Fruit fly (Drosophila melanogaster) whole organism, prepupa: ENCODE measurements around the gene CG1113.

Source experiments
- CG4318 ChIP-seq: fragments of 200-800 bp; sonication (Bioruptor generic); optimal IDR thresholded peaks from 3 replicates; lab custom pipeline; 2017; ENCODE audit warnings: missing biosample characterization, mild to moderate bottlenecking, missing genetic modification characterization
- CG7368 ChIP-seq: fragments of 200-800 bp; sonication (Bioruptor generic); optimal IDR thresholded peaks from 3 replicates; lab custom pipeline; 2016; ENCODE audit warnings: missing biosample characterization, missing genetic modification characterization
- Ets96B ChIP-seq: fragments of 200-800 bp; optimal IDR thresholded peaks from 2 replicates; lab custom pipeline; 2019; ENCODE audit warnings: missing biosample characterization, mild to moderate bottlenecking, missing genetic modification characterization, moderate library complexity
- OdsH ChIP-seq: fragments of 200-800 bp; sonication (Bioruptor generic); optimal IDR thresholded peaks from 3 replicates; lab custom pipeline; 2016; ENCODE audit warnings: missing biosample characterization, missing genetic modification characterization
- esn ChIP-seq: fragments of 200-800 bp; sonication (Bioruptor generic); optimal IDR thresholded peaks from 2 replicates; lab custom pipeline; 2016; ENCODE audit warnings: missing biosample characterization, mild to moderate bottlenecking, missing genetic modification characterization, moderate library complexity
- fkh ChIP-seq: fragments of 200-800 bp; sonication (Bioruptor generic); optimal IDR thresholded peaks from 3 replicates; lab custom pipeline; 2017; ENCODE audit warnings: missing biosample characterization, mild to moderate bottlenecking, missing genetic modification characterization, moderate library complexity
- lz ChIP-seq: fragments of 200-800 bp; sonication (Bioruptor generic); optimal IDR thresholded peaks from 3 replicates; lab custom pipeline; 2016; ENCODE audit warnings: missing biosample characterization, missing genetic modification characterization
- ss ChIP-seq, 2 experiments: fragments of 200-800 bp; sonication (Bioruptor generic); optimal IDR thresholded peaks; 2 replicates in 1 of 2; 3 replicates in 1 of 2; lab custom pipeline; 2017 to 2018; ENCODE audit warnings: mild to moderate bottlenecking in 2 of 2, missing biosample characterization in 2 of 2, missing genetic modification characterization in 2 of 2, moderate library complexity in 1 of 2
- svp ChIP-seq: fragments of 200-800 bp; sonication (Bioruptor generic); peaks from one replicate; lab custom pipeline; 2016; ENCODE audit warnings: missing biosample characterization, missing genetic modification characterization

DNA sequence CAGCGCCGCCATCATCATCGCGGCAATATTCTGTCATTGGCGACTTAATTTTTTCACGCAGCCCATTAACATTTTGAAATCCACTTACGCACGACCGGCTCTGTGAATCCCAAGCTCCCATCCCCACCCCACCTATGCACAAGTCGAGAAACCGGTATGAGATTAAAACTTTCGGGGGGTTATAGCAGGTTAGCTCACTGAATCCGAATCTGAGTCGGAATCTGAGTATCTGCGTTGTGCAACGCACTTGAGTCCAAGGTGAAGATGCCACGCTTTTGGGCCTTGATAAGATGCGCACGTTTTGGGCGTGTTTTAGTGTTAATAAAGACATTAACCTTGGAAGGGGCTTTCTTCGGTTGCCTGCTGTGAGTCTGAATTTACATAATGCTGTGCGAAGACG lies 6.0 kb upstream of the CG1113 start:
- TF ChIP-seq ss (GFP tag; optimal IDR thresholded peaks at IDR 0.05; lab: Kevin White, UChicago) (no peak), OdsH (no peak), lz (GFP tag; lab: Kevin White, UChicago) (no peak), esn (GFP tag; lab: Kevin White, UChicago) (no peak), CG4318 (GFP tag; lab: Kevin White, UChicago) (no peak), svp (GFP tag; lab: Kevin White, UChicago) (peak; percentile 86), Ets96B (tag; lab: Kevin White, UChicago) (no peak), fkh (GFP tag; lab: Kevin White, UChicago) (no peak), CG7368 (GFP tag; lab: Kevin White, UChicago) (no peak)
